Worm (Caenorhabditis elegans): ENCODE data around the gene Y43F8A.1.

The Y43F8A.1 gene

DNA sequence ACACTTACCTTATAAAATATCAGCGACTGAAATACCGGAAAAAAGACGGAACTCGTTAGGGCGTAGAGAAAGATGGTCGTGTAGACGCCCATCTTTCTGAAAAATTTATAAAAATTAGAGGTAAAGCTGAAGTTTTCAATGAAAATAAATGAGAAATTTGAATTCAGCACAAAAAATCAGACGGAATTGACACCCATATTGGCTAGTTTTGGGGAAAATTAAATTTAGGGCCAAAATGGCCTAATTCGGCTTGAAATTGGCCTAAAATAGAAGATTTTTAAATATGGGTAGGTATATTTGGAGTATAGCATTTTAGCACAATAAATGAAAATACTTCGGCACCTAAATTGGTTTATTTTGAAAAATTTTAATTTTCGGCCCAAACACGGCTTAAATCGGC lies 19.7 kb downstream of the Y43F8A.1 start, which contains the start of gene slcr-46.2:
Gene slcr-46.2, minus strand, starts transcription at position 101 of the 400 bp plus-strand sequence.
- TF ChIP-seq W03F9.2 (tag; optimal IDR thresholded peaks at IDR 0.05) (no peak), dao-5 (tag; optimal IDR thresholded peaks at IDR 0.05) (no peak), him-1 (tag; optimal IDR thresholded peaks at IDR 0.05) (no peak)

DNA sequence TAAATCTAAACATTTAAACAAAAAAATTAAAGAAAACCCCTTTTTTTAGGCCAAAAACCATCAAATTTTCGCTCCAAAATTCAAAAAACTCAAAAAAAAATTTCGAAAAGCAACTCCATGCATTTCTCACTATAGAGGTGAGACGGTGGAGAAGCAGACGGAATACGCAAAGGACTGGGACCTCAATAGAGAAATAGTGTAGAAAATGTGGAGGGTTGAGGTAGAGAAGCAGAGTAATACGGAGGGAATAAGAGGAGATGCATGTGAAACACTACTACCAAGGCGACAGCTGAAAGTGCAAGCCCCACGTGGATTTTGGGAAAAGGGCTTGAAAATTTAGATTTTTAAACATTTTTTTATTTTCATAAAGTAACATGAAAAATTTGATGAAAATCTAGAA lies 21.0 kb downstream of the Y43F8A.1 start:
- TF ChIP-seq W03F9.2 (tag; optimal IDR thresholded peaks at IDR 0.05) (no peak), dao-5 (tag; optimal IDR thresholded peaks at IDR 0.05) (no peak), him-1 (tag; optimal IDR thresholded peaks at IDR 0.05) (no peak)

DNA sequence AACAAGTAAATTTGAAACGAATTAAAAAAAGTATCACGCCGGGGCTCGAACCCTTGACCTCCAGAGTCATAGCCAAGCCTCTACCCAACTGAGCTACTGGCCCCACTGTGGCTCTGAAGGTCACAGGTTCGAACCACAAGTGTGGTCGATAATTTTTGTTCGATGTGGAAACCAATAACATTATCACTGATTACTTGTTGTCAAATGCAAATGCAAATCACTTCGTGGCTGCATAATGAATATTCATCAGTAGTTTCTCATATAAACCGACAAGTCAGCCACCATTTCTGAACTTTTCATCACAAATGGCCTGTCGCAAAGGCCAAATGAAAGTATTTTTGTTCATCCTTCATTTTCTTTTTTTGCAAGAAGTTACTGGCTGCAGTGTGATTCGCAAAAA lies 24.5 kb downstream of the Y43F8A.1 start, which contains the start of gene C25F9.8:
Gene C25F9.8, plus strand, starts transcription at position 301 of the 400 bp plus-strand sequence.
- TF ChIP-seq him-1 (tag; optimal IDR thresholded peaks at IDR 0.05) (no peak), W03F9.2 (tag; optimal IDR thresholded peaks at IDR 0.05) (no peak), dao-5 (tag; optimal IDR thresholded peaks at IDR 0.05) (no peak)

DNA sequence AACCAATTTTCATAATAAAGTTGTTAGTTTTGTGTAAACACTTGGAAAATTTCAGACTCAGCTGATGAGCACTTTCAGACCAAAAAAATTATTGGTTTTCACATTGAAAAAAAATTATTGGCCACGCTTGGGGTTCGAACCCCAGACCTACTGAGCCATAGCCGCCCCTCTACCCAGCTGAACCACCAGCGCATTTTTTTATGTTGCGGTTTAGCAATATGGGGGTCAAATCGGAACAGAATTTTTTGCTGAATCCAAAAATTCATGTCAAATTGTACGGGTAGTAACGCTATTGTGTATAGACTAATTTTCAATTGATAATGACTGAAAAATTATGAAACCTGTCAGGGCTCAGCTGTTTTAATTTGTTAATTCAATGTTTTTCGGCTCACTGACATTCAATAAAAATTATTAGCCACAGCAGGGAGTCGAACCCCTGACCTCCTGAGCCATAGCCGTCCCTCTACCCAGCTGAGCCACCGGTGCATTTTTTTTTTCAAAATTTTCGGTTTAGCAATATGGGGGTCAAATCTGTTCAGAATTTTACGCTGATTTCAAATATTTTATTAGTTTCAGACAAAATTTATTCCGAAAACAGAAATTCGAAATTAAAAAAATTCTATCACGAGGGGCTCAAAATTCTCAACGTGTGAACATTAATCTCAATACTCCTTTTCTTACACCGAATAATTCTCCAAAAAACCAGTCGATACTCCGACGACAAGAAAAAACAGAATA lies 26.5 kb downstream of the Y43F8A.1 start:
- no peak for TF ChIP-seq him-1 (tag; optimal IDR thresholded peaks at IDR 0.05)
- no peak for TF ChIP-seq dao-5 (tag; optimal IDR thresholded peaks at IDR 0.05)
- no peak for TF ChIP-seq W03F9.2 (tag; optimal IDR thresholded peaks at IDR 0.05)

DNA sequence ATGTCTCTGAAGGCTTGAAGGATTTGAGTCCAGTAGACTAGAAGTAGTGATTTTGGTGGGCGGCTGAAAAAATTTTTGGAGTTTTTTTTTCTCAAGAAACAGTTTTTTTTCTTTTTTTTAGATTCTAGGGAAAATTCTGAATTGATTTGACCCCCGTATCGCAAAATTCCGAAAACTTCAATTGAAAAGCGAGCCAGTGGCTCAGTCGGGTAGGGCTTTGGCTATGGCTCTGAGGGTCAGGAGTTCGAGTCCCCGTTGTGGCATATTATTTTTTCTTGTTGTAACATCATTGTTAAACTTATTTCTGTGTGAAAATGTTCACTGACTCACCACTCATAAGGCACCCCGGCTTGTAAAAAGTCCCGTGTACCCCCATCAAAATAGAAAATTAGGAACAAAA lies 28.1 kb downstream of the Y43F8A.1 start:
- no peak for TF ChIP-seq W03F9.2 (tag; optimal IDR thresholded peaks at IDR 0.05)
- no peak for TF ChIP-seq dao-5 (tag; optimal IDR thresholded peaks at IDR 0.05)
- no peak for TF ChIP-seq him-1 (tag; optimal IDR thresholded peaks at IDR 0.05)

DNA sequence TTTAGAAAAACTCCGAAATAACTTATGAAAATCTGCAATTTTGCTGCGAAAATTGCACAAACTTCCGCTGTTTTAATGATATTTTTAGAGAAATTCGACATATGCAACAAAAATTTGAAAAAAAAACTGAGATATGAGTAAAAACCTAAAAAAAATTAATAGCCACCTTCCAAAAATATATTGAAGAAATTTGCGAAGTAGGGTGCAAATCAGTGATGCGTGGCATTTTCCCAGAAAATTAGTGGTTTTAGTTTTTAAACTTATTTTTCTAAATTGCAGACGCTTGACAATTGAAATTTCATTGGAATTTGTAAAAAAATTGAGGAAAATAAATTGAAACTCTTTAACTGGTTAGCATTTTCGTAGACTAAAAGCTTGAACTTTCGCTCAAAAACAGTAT lies 28.6 kb downstream of the Y43F8A.1 start, which contains the start of gene C25F9.13:
Gene C25F9.13, minus strand, starts transcription at position 101 of the 400 bp plus-strand sequence.
- TF ChIP-seq dao-5 (tag; optimal IDR thresholded peaks at IDR 0.05): no peak
- TF ChIP-seq W03F9.2 (tag; optimal IDR thresholded peaks at IDR 0.05): no peak
- TF ChIP-seq him-1 (tag; optimal IDR thresholded peaks at IDR 0.05): no peak

DNA sequence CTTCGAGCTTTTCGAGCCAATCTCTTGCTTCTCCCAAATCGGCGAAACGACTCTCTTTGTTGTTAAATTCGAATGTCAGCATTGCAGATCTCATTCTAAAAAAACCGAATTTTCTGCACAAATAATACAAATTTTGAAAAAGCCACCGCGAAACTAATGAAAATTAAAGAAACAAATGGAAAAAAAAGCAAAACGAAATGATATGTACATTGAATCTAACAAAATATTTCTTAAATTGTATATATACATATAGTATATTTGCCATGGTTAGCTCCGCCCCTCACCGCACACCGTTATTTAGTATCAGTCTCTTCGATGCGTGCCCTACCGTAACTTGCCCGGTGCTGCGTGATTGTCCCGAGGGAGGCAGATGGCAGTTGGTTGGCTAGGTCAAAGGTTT lies 30.3 kb downstream of the Y43F8A.1 start, which contains the start of gene srw-86:
Gene srw-86, minus strand, starts transcription at position 101 of the 400 bp plus-strand sequence.
- TF ChIP-seq W03F9.2 (tag; optimal IDR thresholded peaks at IDR 0.05): no peak
- no peak for TF ChIP-seq him-1 (tag; optimal IDR thresholded peaks at IDR 0.05)
- TF ChIP-seq dao-5 (tag; optimal IDR thresholded peaks at IDR 0.05): no peak

DNA sequence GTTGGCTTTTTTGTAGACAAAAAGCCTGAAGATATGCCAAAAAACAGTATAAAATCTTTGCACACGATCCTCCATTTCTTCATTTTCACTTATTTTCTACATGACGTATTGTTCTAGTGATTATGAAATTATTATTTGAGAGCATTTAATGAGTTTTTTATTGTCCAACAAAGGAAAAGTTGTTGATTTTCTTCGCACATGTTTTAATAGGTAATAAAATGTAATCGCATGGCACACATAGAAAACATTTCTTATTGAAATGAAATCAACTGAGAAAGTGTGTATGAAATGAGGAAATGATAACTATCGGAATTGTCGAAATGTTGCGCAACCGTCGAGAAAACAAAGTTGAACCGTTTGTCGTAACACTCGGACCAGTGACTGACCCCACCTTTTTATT lies 31.1 kb downstream of the Y43F8A.1 start:
- TF ChIP-seq W03F9.2 (tag; optimal IDR thresholded peaks at IDR 0.05) (no peak), dao-5 (tag; optimal IDR thresholded peaks at IDR 0.05) (no peak), him-1 (tag; optimal IDR thresholded peaks at IDR 0.05) (no peak)

DNA sequence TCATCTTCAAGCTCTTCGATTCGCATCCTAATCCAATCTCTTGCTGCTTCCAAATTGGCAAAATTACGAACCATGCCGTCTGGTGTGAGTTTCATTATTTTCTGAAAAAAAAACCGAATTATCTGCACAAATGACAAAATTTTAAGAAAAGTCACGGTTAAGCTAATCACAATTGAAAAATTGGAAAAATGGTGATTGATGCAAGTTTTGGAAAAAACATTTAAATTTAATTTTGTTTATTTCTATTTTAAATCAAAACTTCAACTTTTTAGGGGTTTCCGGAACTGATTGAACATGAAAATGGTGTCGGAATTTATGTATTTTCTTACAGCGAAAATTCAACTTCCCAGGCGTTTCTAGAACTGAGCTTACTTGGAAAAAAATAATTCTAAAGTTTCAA lies 32.6 kb downstream of the Y43F8A.1 start, which contains the start of gene C25F9.12:
Gene C25F9.12, minus strand, starts transcription at position 101 of the 400 bp plus-strand sequence.
- no peak for TF ChIP-seq dao-5 (tag; optimal IDR thresholded peaks at IDR 0.05)
- TF ChIP-seq him-1 (tag; optimal IDR thresholded peaks at IDR 0.05): no peak

DNA sequence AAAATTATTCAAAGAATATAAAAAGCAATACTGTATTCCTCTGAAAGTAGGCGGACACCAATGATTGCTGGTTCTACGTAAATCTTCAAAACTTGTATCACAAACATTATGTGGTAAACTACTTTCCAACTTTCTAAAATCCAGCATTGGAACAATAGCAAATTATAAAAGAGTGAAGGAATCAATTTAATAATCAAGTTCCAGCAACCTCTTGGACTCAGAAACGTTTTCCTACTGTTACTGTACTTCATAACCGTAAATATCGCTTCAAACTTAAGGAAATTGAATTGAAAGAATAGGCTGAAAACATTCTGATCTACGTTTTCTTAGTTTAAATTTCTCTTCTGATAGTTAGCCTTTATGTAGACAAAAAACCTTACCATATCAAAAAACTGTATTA lies 33.3 kb downstream of the Y43F8A.1 start:
- TF ChIP-seq him-1 (tag; optimal IDR thresholded peaks at IDR 0.05): no peak
- TF ChIP-seq dao-5 (tag; optimal IDR thresholded peaks at IDR 0.05): no peak
- no peak for TF ChIP-seq W03F9.2 (tag; optimal IDR thresholded peaks at IDR 0.05)

DNA sequence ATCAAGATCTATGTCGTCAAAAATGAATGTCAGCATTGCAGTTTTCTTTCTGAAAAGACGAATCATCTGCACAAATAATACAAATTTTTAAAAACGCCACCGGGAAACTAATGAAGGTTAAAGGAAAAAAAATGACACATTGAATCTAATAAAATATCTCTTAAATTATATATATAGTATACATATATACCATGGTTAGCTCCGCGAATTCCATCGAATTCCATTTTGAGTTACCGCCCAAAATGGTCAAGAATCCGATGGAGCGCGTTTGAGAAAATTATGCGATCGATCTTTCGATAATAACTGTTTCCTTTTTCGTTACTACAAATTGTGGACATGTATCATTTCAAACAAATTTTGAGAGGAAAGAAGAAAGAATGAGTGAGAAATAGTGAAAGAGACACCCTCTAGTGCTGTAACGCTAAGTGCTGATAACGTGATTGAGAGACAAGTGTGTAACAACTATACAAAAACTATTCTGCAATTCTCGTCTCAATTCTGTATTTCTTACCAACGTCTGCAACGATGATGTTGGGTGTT lies 35.1 kb downstream of the Y43F8A.1 start, which contains the start of the genes C25F9.6 and C25F9.10:
Gene C25F9.6, minus strand, starts transcription at position 51 of the 540 bp plus-strand sequence.
Gene C25F9.10, plus strand, starts transcription at position 454 of the 540 bp plus-strand sequence.
- no peak for TF ChIP-seq dao-5 (tag; optimal IDR thresholded peaks at IDR 0.05)
- no peak for TF ChIP-seq W03F9.2 (tag; optimal IDR thresholded peaks at IDR 0.05)

DNA sequence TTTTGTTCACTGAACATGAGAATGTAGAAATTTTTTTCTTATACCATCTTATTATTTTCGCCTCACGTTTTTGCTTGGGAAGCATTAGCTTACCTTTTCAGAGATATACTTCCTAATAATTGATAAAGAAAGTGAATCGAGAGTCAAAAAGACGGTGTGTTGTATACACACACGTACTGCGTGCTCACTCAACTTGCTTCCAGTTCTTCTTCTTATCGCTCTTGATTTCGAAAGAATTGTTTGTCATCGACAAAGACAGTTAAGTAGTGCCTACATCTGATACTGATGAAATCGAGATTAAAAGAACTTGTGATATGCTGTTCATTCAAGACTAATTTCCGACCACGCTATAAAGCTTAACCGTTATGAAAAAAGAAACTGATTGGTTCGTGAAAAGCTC lies 40.4 kb downstream of the Y43F8A.1 start, which contains the start of gene C25F9.5:
Gene C25F9.5, minus strand, starts transcription at position 195 of the 400 bp plus-strand sequence.
- TF ChIP-seq W03F9.2 (tag; optimal IDR thresholded peaks at IDR 0.05): no peak
- TF ChIP-seq dao-5 (tag; optimal IDR thresholded peaks at IDR 0.05): no peak
- no peak for TF ChIP-seq him-1 (tag; optimal IDR thresholded peaks at IDR 0.05)

DNA sequence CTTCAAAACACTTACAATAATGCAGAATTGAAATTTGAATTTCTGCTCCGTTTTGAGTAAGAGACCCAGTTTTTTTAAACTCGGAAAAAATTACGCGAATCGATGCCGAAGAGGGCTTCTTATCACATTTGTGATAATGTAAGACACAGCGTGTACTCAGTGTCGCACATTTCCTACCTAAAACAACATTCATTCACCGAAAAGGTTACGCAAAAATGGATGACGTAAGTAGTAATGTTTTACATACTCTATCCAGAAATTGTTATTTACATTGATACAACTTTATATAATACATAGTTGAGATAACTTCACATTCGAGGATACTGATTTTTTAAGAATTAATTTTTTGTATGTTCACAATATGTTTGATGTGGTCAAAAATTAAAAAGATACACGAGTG lies 46.2 kb downstream of the Y43F8A.1 start, which contains the start of the genes C25F9.4 and C25F9.9:
Gene C25F9.4, minus strand, starts transcription at position 101 of the 400 bp plus-strand sequence.
Gene C25F9.9, plus strand, starts transcription at position 137 of the 400 bp plus-strand sequence.
- no peak for TF ChIP-seq dao-5 (tag; optimal IDR thresholded peaks at IDR 0.05)
- no peak for TF ChIP-seq W03F9.2 (tag; optimal IDR thresholded peaks at IDR 0.05)
- no peak for TF ChIP-seq him-1 (tag; optimal IDR thresholded peaks at IDR 0.05)

DNA sequence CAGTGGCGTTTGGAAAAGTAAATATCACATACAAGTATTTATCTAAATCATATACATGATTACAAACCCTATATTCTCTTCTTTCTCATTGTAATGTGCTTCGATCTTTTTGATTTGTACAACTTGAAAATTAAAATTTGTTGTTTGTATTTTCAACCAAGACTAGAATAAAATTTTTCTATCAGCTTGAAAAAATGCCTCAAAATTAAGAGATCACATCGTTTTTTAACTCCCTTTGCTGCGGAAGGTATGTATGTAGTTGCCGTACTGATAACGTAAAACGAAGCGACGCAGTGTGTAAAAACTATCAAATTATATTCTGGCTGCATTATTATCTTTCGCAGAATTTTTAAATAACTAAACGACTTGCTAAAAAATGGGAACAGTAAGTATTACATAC lies 47.5 kb downstream of the Y43F8A.1 start, which contains the start of gene C25F9.15:
Gene C25F9.15, plus strand, starts transcription at position 301 of the 400 bp plus-strand sequence.
- no peak for TF ChIP-seq W03F9.2 (tag; optimal IDR thresholded peaks at IDR 0.05)
- TF ChIP-seq dao-5 (tag; optimal IDR thresholded peaks at IDR 0.05): no peak
- TF ChIP-seq him-1 (tag; optimal IDR thresholded peaks at IDR 0.05): no peak

Data from whole organism, L4/young adult.